Fruit fly (Drosophila melanogaster): ENCODE data around the gene CG15021.

CG15021 gene

DNA sequence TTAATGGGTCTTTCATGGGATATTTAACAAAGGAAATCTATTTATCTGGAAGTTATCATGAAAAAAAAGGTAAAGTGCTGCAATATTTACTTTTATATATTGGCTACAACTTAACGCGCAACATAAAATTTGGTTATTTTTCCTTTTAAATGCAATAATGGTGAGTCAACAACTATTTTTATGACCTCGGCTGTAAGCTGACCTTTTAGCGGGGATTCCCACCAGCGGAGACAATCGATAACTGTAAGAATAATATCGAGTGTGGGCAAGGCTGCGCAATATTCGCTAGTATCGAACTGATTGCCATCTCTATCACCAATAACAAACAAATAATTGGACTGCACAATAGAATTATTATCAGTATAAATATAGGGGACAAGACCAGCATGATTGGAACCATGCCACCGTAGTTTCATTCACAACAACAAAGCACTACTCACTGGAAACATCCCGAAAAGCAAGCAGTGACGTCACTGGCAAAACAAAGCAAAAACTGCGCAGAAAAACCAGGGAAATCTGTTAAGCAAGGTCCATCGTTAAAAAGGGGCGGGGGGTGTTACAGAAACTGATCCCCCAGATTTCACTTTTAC is 33.2 kb upstream of the CG15021 start, which contains the start of gene Syx17 (continued):
- TF ChIP-seq peb (GFP tag; IDR thresholded peaks at IDR 0.05) (no peak; the same call in 1 of the 2 replicates), wdn (GFP tag; IDR thresholded peaks at IDR 0.05) (0 out of 2 replicates have a peak, but pooled peaks have one; percentile 20), CG11398 (GFP tag; optimal IDR thresholded peaks at IDR 0.05) (peak; percentile 10), bsh (GFP tag; optimal IDR thresholded peaks at IDR 0.05) (peak in 1 of 2 experiments; percentile 61), Ets65A (GFP tag) (peak; percentile 96), mirr (GFP tag; optimal IDR thresholded peaks at IDR 0.05) (peak; percentile 53), fru (optimal IDR thresholded peaks at IDR 0.05) (no peak), CG10321 (GFP tag; IDR thresholded peaks at IDR 0.05) (no peak), CG10654 (GFP tag; optimal IDR thresholded peaks at IDR 0.05) (peak; percentile 38), ttk (GFP tag; IDR thresholded peaks at IDR 0.05) (peak; percentile 43), GATAe (GFP tag; conservative IDR thresholded peaks at IDR 0.05) (no peak), Hr78 (GFP tag; optimal IDR thresholded peaks at IDR 0.05) (peak; percentile 76 to 100), CG15601 (tag; optimal IDR thresholded peaks at IDR 0.05) (peak; percentile 65), hb (GFP tag; IDR thresholded peaks at IDR 0.05; ENCODE audit: partially characterized antibody) (peak; percentile 72), TFAM (GFP tag; optimal IDR thresholded peaks at IDR 0.05) (no peak), Mad (GFP tag; optimal IDR thresholded peaks at IDR 0.05) (peak; percentile 73), lola (GFP tag; optimal IDR thresholded peaks at IDR 0.05) (peak in 1 of 3 experiments; percentile 33), ab (GFP tag; optimal IDR thresholded peaks at IDR 0.05) (no peak), NfI (GFP tag; optimal IDR thresholded peaks at IDR 0.05) (peak; percentile 34), CG33557 (GFP tag; optimal IDR thresholded peaks at IDR 0.05) (no peak), CoRest (tag; optimal IDR thresholded peaks at IDR 0.05) (peak; percentile 68), CG3407 (GFP tag; optimal IDR thresholded peaks at IDR 0.05) (no peak), stc (GFP tag; IDR thresholded peaks at IDR 0.05) (no peak), Dip2 (GFP tag; IDR thresholded peaks at IDR 0.05) (no peak), CG4730 (GFP tag; IDR thresholded peaks at IDR 0.05) (no peak), gsb (GFP tag; IDR thresholded peaks at IDR 0.05) (no peak), CG2116 (GFP tag; optimal IDR thresholded peaks at IDR 0.05) (peak; percentile 86), Eip74EF (GFP tag; optimal IDR thresholded peaks at IDR 0.05) (peak in 1 of 2 experiments; percentile 53), ewg (GFP tag; optimal IDR thresholded peaks at IDR 0.05) (peak; percentile 90), onecut (GFP tag; IDR thresholded peaks at IDR 0.05) (peak; percentile 75), CG17385 (GFP tag; optimal IDR thresholded peaks at IDR 0.05) (peak; percentile 18), CG32772 (GFP tag; IDR thresholded peaks at IDR 0.05) (no peak), CG11456 (GFP tag; IDR thresholded peaks at IDR 0.05) (peak; percentile 63; the same call in 2 of the 3 replicates), CG14860 (GFP tag; IDR thresholded peaks at IDR 0.05; ENCODE audit: partially characterized antibody) (peak; percentile 74), CG2875 (GFP tag; optimal IDR thresholded peaks at IDR 0.05) (peak; percentile 16), Sox100B (GFP tag; optimal IDR thresholded peaks at IDR 0.05) (peak; percentile 34), CG17802 (tag; optimal IDR thresholded peaks at IDR 0.05) (peak; percentile 62), CG8765 (GFP tag; IDR thresholded peaks at IDR 0.05) (no peak), Ets97D (GFP tag; optimal IDR thresholded peaks at IDR 0.05) (peak; percentile 76), CG34422 (GFP tag; IDR thresholded peaks at IDR 0.05) (peak; percentile 76; the same call in 2 of the 3 replicates), CG12071 (GFP tag; optimal IDR thresholded peaks at IDR 0.05) (peak; percentile 35), CG7786 (GFP tag; optimal IDR thresholded peaks at IDR 0.05) (peak; percentile 52), cas (GFP tag; IDR thresholded peaks at IDR 0.05) (no peak), Atf-2 (GFP tag; optimal IDR thresholded peaks at IDR 0.05) (peak; percentile 35), oc (tag; optimal IDR thresholded peaks at IDR 0.05) (peak; percentile 16), abd-A (tag; optimal IDR thresholded peaks at IDR 0.05) (peak; percentile 84), repo (GFP tag; optimal IDR thresholded peaks at IDR 0.05) (peak; percentile 53), toy (GFP tag; IDR thresholded peaks at IDR 0.05) (no peak), row (GFP tag; IDR thresholded peaks at IDR 0.05) (peak; percentile 64), aop (GFP tag; IDR thresholded peaks at IDR 0.05) (no peak)
